Fruit fly (Drosophila melanogaster) whole organism, wandering third instar larva: Measurements from ENCODE around the gene Cpr65Ay.

ENCODE experiments used
- Abd-B ChIP-seq: fragments of >200 bp; optimal IDR thresholded peaks from 2 replicates; lab custom pipeline; 2017; ENCODE audit warnings: missing biosample characterization, missing genetic modification characterization
- CG32264 ChIP-seq: fragments of 200-800 bp; sonication (Bioruptor generic); optimal IDR thresholded peaks from 2 replicates; lab custom pipeline; 2016; ENCODE audit warnings: missing biosample characterization, missing genetic modification characterization
- CG9705 ChIP-seq: fragments of 200-800 bp; sonication (Bioruptor generic); optimal IDR thresholded peaks from 2 replicates; lab custom pipeline; 2018; ENCODE audit warnings: missing biosample characterization, mild to moderate bottlenecking, missing genetic modification characterization
- Dfd ChIP-seq: fragments of >200 bp; optimal IDR thresholded peaks from 2 replicates; lab custom pipeline; 2017; ENCODE audit warnings: missing biosample characterization, missing genetic modification characterization
- Dif ChIP-seq: fragments of 200-275, 200-300 bp; sonication (Bioruptor generic); optimal IDR thresholded peaks from 2 replicates; lab custom pipeline; 2018; ENCODE audit warnings: missing biosample characterization, missing genetic modification characterization; ENCODE audit not compliant: partially characterized antibody
- GATAd ChIP-seq: sonication (Bioruptor generic); optimal IDR thresholded peaks from 2 replicates; lab custom pipeline; 2016; ENCODE audit warnings: missing biosample characterization, missing genetic modification characterization
- HLH106 ChIP-seq: fragments of 200-800 bp; optimal IDR thresholded peaks from 3 replicates; lab custom pipeline; 2019; ENCODE audit warnings: missing biosample characterization, mild to moderate bottlenecking, missing genetic modification characterization, moderate library complexity
- Hr78 ChIP-seq: fragments of >200 bp; optimal IDR thresholded peaks from 2 replicates; lab custom pipeline; 2017; ENCODE audit warnings: missing biosample characterization, missing genetic modification characterization
- Hr83 ChIP-seq: fragments of 200-300 bp; sonication (Bioruptor generic); optimal IDR thresholded peaks from 2 replicates; lab custom pipeline; 2016; ENCODE audit warnings: missing biosample characterization, mild to moderate bottlenecking, missing genetic modification characterization, moderate library complexity; ENCODE audit not compliant: poor library complexity, severe bottlenecking
- Mio ChIP-seq: sonication (Bioruptor generic); optimal IDR thresholded peaks from 2 replicates; lab custom pipeline; 2016; ENCODE audit warnings: missing biosample characterization, missing genetic modification characterization
- Myc ChIP-seq: fragments of >200 bp; optimal IDR thresholded peaks from 2 replicates; lab custom pipeline; 2017
- N ChIP-seq: fragments of >200 bp; optimal IDR thresholded peaks from 2 replicates; lab custom pipeline; 2018; ENCODE audit warnings: missing biosample characterization, missing external identifiers, missing genetic modification characterization
- OdsH ChIP-seq: fragments of 200-800 bp; sonication (Bioruptor generic); optimal IDR thresholded peaks from 2 replicates; lab custom pipeline; 2016; ENCODE audit warnings: missing biosample characterization, mild to moderate bottlenecking, missing genetic modification characterization
- Rel ChIP-seq, 2 experiments: fragments of 200-800 bp; sonication (Bioruptor generic) in 1 of 2; optimal IDR thresholded peaks; 2 replicates in 1 of 2; 3 replicates in 1 of 2; lab custom pipeline; 2016 to 2019; ENCODE audit warnings: mild to moderate bottlenecking in 2 of 2, missing biosample characterization in 2 of 2, missing genetic modification characterization in 2 of 2, moderate library complexity in 1 of 2
- Sp1 ChIP-seq: fragments of 200-800 bp; sonication (Bioruptor generic); optimal IDR thresholded peaks from 3 replicates; lab custom pipeline; 2019; ENCODE audit warnings: missing biosample characterization, mild to moderate bottlenecking, missing genetic modification characterization, moderate library complexity
- Vsx2 ChIP-seq: fragments of 200-300, 225-300 bp; sonication (Bioruptor generic); optimal IDR thresholded peaks from 2 replicates; lab custom pipeline; 2018; ENCODE audit warnings: missing biosample characterization, missing genetic modification characterization; ENCODE audit not compliant: partially characterized antibody
- br ChIP-seq: fragments of 200-800 bp; sonication (Bioruptor generic); optimal IDR thresholded peaks from 2 replicates; lab custom pipeline; 2016; ENCODE audit warnings: missing biosample characterization, missing genetic modification characterization
- dl ChIP-seq, 2 experiments: fragments of 175-275, 200-275 bp in 1 of 2; fragments of 200-275 bp in 1 of 2; sonication (Bioruptor generic); optimal IDR thresholded peaks; lab custom pipeline; 2018; ENCODE audit warnings: mild to moderate bottlenecking in 2 of 2, missing biosample characterization in 2 of 2, missing genetic modification characterization in 2 of 2, moderate library complexity in 2 of 2; ENCODE audit not compliant: partially characterized antibody in 2 of 2, insufficient read depth in 1 of 2
- dmrt93B ChIP-seq: fragments of 200-800 bp; sonication (Bioruptor generic); optimal IDR thresholded peaks from 2 replicates; lab custom pipeline; 2018; ENCODE audit warnings: missing biosample characterization, mild to moderate bottlenecking, missing genetic modification characterization
- dsf ChIP-seq: sonication (Bioruptor generic); optimal IDR thresholded peaks from 2 replicates; lab custom pipeline; 2016; ENCODE audit warnings: missing biosample characterization, missing genetic modification characterization, borderline replicate concordance
- ey ChIP-seq: fragments of 200-800 bp; sonication (Bioruptor generic); optimal IDR thresholded peaks from 2 replicates; lab custom pipeline; 2016; ENCODE audit warnings: missing biosample characterization, missing genetic modification characterization
- foxo ChIP-seq, 2 experiments: fragments of 200-800 bp; sonication (Bioruptor generic); optimal IDR thresholded peaks; 2 replicates in 1 of 2; 3 replicates in 1 of 2; lab custom pipeline; 2016 to 2017; ENCODE audit warnings: missing biosample characterization in 2 of 2, missing genetic modification characterization in 2 of 2
- fru ChIP-seq: fragments of 200-800 bp; sonication (Bioruptor generic); optimal IDR thresholded peaks from 3 replicates; lab custom pipeline; 2016; ENCODE audit warnings: missing biosample characterization, mild to moderate bottlenecking, missing genetic modification characterization
- h ChIP-seq: fragments of 200-800 bp; sonication (Bioruptor generic); optimal IDR thresholded peaks from 3 replicates; lab custom pipeline; 2016; ENCODE audit warnings: missing biosample characterization, mild to moderate bottlenecking, missing genetic modification characterization
- jim ChIP-seq: fragments of 175-275, 200-325 bp; sonication (Bioruptor generic); optimal IDR thresholded peaks from 2 replicates; lab custom pipeline; 2016; ENCODE audit warnings: missing biosample characterization, mild to moderate bottlenecking, missing genetic modification characterization
- lola ChIP-seq: fragments of >200 bp; optimal IDR thresholded peaks from 2 replicates; lab custom pipeline; 2017; ENCODE audit warnings: missing biosample characterization, missing genetic modification characterization
- pan ChIP-seq: fragments of >200 bp; optimal IDR thresholded peaks from 2 replicates; lab custom pipeline; 2017
- sage ChIP-seq: fragments of 200-800 bp; sonication (Bioruptor generic); optimal IDR thresholded peaks from 2 replicates; lab custom pipeline; 2016; ENCODE audit warnings: missing biosample characterization, mild to moderate bottlenecking, missing genetic modification characterization
- sv ChIP-seq: fragments of 200-800 bp; sonication (Bioruptor generic); optimal IDR thresholded peaks from 3 replicates; lab custom pipeline; 2016; ENCODE audit warnings: missing biosample characterization, missing genetic modification characterization
- tai ChIP-seq: sonication (Bioruptor generic); optimal IDR thresholded peaks from 2 replicates; lab custom pipeline; 2016; ENCODE audit warnings: missing biosample characterization, missing genetic modification characterization
- usp ChIP-seq: fragments of >200 bp; optimal IDR thresholded peaks from 2 replicates; lab custom pipeline; 2017; ENCODE audit warnings: missing biosample characterization, missing genetic modification characterization
- woc ChIP-seq: sonication (Bioruptor generic); optimal IDR thresholded peaks from 2 replicates; lab custom pipeline; 2016; ENCODE audit warnings: missing biosample characterization, mild to moderate bottlenecking, missing genetic modification characterization

Cpr65Ay gene

dm6 chr3L:6173826-6174255 lies 15.4 kb upstream of the Cpr65Ay start, which contains the start of the genes fmt and CG7376:
fmt (minus strand) TSS chr3L:6173880.
CG7376 (plus strand) TSS chr3L:6174248.
- no peak for TF ChIP-seq Dif (GFP tag; lab: Kevin White, UChicago)
- no peak for TF ChIP-seq tai (GFP tag; lab: Kevin White, UChicago)
- TF ChIP-seq lola (GFP tag; lab: Kevin White, UChicago): no peak
- no peak for TF ChIP-seq Hr78
- no peak for TF ChIP-seq dmrt93B
- no peak for TF ChIP-seq Dfd (GFP tag; lab: Kevin White, UChicago)
- TF ChIP-seq Rel (GFP tag; optimal IDR thresholded peaks at IDR 0.05; lab: Kevin White, UChicago): no peak
- no peak for TF ChIP-seq Rel (tag; optimal IDR thresholded peaks at IDR 0.05; lab: Kevin White, UChicago)
- TF ChIP-seq GATAd (GFP tag; lab: Kevin White, UChicago): no peak
- TF ChIP-seq sage (GFP tag; lab: Kevin White, UChicago): no peak
- no peak for TF ChIP-seq Myc (lab: Kevin White, UChicago)
- peak; percentile 6 for TF ChIP-seq sv (GFP tag; lab: Kevin White, UChicago)
- TF ChIP-seq CG9705 (GFP tag; lab: Kevin White, UChicago): no peak
- TF ChIP-seq OdsH (GFP tag; lab: Kevin White, UChicago): peak; percentile 37
- no peak for TF ChIP-seq jim
- no peak for TF ChIP-seq N (GFP tag; lab: Kevin White, UChicago)

dm6 chr3L:6162483-6163128 lies 4.2 kb upstream of the Cpr65Ay start, which contains the start of gene Prdm13:
Prdm13 (plus strand) TSS chr3L:6163127.
- TF ChIP-seq Sp1 (GFP tag; lab: Kevin White, UChicago) (no peak), Hr83 (no peak), h (GFP tag; lab: Kevin White, UChicago) (no peak)

- TF ChIP-seq h (GFP tag; lab: Kevin White, UChicago) (no peak), GATAd (GFP tag; lab: Kevin White, UChicago) (no peak), foxo (GFP tag; optimal IDR thresholded peaks at IDR 0.05; lab: Kevin White, UChicago) (no peak), CG32264 (no peak), sage (GFP tag; lab: Kevin White, UChicago) (no peak), N (GFP tag; lab: Kevin White, UChicago) (no peak), Sp1 (GFP tag; lab: Kevin White, UChicago) (no peak), Myc (lab: Kevin White, UChicago) (no peak), dsf (no peak), HLH106 (tag; lab: Kevin White, UChicago) (no peak), jim (no peak), Vsx2 (GFP tag; lab: Kevin White, UChicago) (no peak), Dfd (GFP tag; lab: Kevin White, UChicago) (no peak)
Observed at dm6 chr3L:6161997-6162396, 3.6 kb upstream of the Cpr65Ay start.

- TF ChIP-seq CG9705 (GFP tag; lab: Kevin White, UChicago) (no peak), ey (GFP tag; lab: Kevin White, UChicago) (no peak), HLH106 (tag; lab: Kevin White, UChicago) (no peak), jim (no peak), h (GFP tag; lab: Kevin White, UChicago) (no peak), Rel (GFP tag; optimal IDR thresholded peaks at IDR 0.05; lab: Kevin White, UChicago) (no peak), Rel (tag; optimal IDR thresholded peaks at IDR 0.05; lab: Kevin White, UChicago) (no peak), pan (no peak), dsf (no peak), woc (GFP tag; lab: Kevin White, UChicago) (no peak), Mio (GFP tag; lab: Kevin White, UChicago) (no peak), Hr83 (no peak), Hr78 (no peak), dmrt93B (no peak)
- TF ChIP-seq, all 38 proteins: peak for 0
Observed at dm6 chr3L:6160514-6160913, 2.1 kb upstream of the Cpr65Ay start, which contains the start of gene Cpr65Az. Cpr65Az (plus strand) TSS chr3L:6160814.

- no peak for TF ChIP-seq fru (GFP tag; lab: Kevin White, UChicago)
- TF ChIP-seq usp (GFP tag; lab: Kevin White, UChicago): no peak
- TF ChIP-seq Sp1 (GFP tag; lab: Kevin White, UChicago): no peak
- TF ChIP-seq br (GFP tag; lab: Kevin White, UChicago): no peak
- no peak for TF ChIP-seq dl (GFP tag; optimal IDR thresholded peaks at IDR 0.05; lab: Kevin White, UChicago; ENCODE audit: insufficient read depth in 1 of 2, partially characterized antibody in 2 of 2)
- TF ChIP-seq jim: no peak
- TF ChIP-seq pan: no peak
- TF ChIP-seq Rel (GFP tag; optimal IDR thresholded peaks at IDR 0.05; lab: Kevin White, UChicago): no peak
- TF ChIP-seq Rel (tag; optimal IDR thresholded peaks at IDR 0.05; lab: Kevin White, UChicago): no peak
- TF ChIP-seq Abd-B (GFP tag; lab: Kevin White, UChicago): no peak
- TF ChIP-seq HLH106 (tag; lab: Kevin White, UChicago): no peak
- TF ChIP-seq dmrt93B: no peak
- no peak for TF ChIP-seq h (GFP tag; lab: Kevin White, UChicago)
- TF ChIP-seq Vsx2 (GFP tag; lab: Kevin White, UChicago): no peak
- TF ChIP-seq ey (GFP tag; lab: Kevin White, UChicago): no peak
- no peak for TF ChIP-seq dsf
- no peak for TF ChIP-seq woc (GFP tag; lab: Kevin White, UChicago)
Observed at dm6 chr3L:6159863-6160262, 1.4 kb upstream of the Cpr65Ay start.
